Fruit fly (Drosophila melanogaster) S2 (cell line): Measurements from ENCODE around the gene CG13033.

Source experiments
- CG8478 ChIP-seq: fragments of >200 bp; optimal IDR thresholded peaks from 2 replicates; lab custom pipeline; 2018
- CTCF ChIP-seq, 2 experiments: fragments of >200 bp; optimal IDR thresholded peaks; 2 replicates each; lab custom pipeline; 2018

- TF ChIP-seq CG8478 (lab: Kevin White, UChicago) = no peak
- TF ChIP-seq CTCF (optimal IDR thresholded peaks at IDR 0.05; lab: Kevin White, UChicago) = no peak
Measured at dm6 chr3L:16533932-16534331, 11.5 kb downstream of the CG13033 start.
